Worm (Caenorhabditis elegans) whole organism, late embryonic: ENCODE results near the gene ergi-3.

ENCODE experiments used
- C08G9.2 ChIP-seq: sonication (generic microtip); optimal IDR thresholded peaks from 2 replicates; lab custom pipeline; 2016; ENCODE audit warnings: mild to moderate bottlenecking, missing genetic modification characterization, moderate library complexity, missing compliant biosample characterization
- C38D4.7 ChIP-seq: fragments of 200-800 bp; sonication (Bioruptor generic); optimal IDR thresholded peaks from 2 replicates; lab custom pipeline; 2018; ENCODE audit warnings: mild to moderate bottlenecking, missing genetic modification characterization, moderate library complexity, missing compliant biosample characterization
- Y22D7AL.16 ChIP-seq: sonication (generic microtip); optimal IDR thresholded peaks from 2 replicates; lab custom pipeline; 2016; ENCODE audit warnings: missing genetic modification characterization, missing compliant biosample characterization
- ceh-19 ChIP-seq: fragments of 200-800 bp; sonication (Bioruptor generic); optimal IDR thresholded peaks from 2 replicates; lab custom pipeline; 2018; ENCODE audit warnings: mild to moderate bottlenecking, missing genetic modification characterization, missing compliant biosample characterization
- ceh-24 ChIP-seq: sonication (generic microtip); optimal IDR thresholded peaks from 2 replicates; lab custom pipeline; 2016; ENCODE audit warnings: mild to moderate bottlenecking, missing genetic modification characterization, missing compliant biosample characterization
- ceh-30 ChIP-seq: fragments of 150-350 bp; optimal IDR thresholded peaks from 2 replicates; lab custom pipeline; 2014; ENCODE audit warnings: missing biosample characterization, missing genetic modification characterization
- ceh-31 ChIP-seq: sonication (generic microtip); optimal IDR thresholded peaks from 2 replicates; lab custom pipeline; 2016; ENCODE audit warnings: missing genetic modification characterization, missing compliant biosample characterization
- ceh-34 ChIP-seq: sonication (generic microtip); optimal IDR thresholded peaks from 2 replicates; lab custom pipeline; 2016; ENCODE audit warnings: mild to moderate bottlenecking, missing genetic modification characterization, missing compliant biosample characterization
- ceh-45 ChIP-seq: fragments of 200-800 bp; sonication (Bioruptor generic); IDR thresholded peaks from 2 replicates; pipeline ENCODE4 v1.3.6; 2022; ENCODE audit warnings: missing genetic modification reagents, missing genetic modification characterization, missing compliant biosample characterization
- ceh-6 ChIP-seq: fragments of 200-800 bp; sonication (Bioruptor generic); optimal IDR thresholded peaks from 2 replicates; lab custom pipeline; 2018; ENCODE audit warnings: mild to moderate bottlenecking, missing genetic modification characterization, missing compliant biosample characterization
- che-1 ChIP-seq: sonication (generic microtip); optimal IDR thresholded peaks from 2 replicates; lab custom pipeline; 2016; ENCODE audit warnings: mild to moderate bottlenecking, missing genetic modification characterization, missing compliant biosample characterization
- dmd-4 ChIP-seq: sonication (generic microtip); optimal IDR thresholded peaks from 2 replicates; lab custom pipeline; 2016; ENCODE audit warnings: borderline replicate concordance, missing genetic modification characterization, missing compliant biosample characterization
- elt-4 ChIP-seq: sonication (generic microtip); optimal IDR thresholded peaks from 2 replicates; lab custom pipeline; 2016; ENCODE audit warnings: missing genetic modification characterization, missing compliant biosample characterization
- fax-1 ChIP-seq: sonication (generic microtip); optimal IDR thresholded peaks from 2 replicates; lab custom pipeline; 2016; ENCODE audit warnings: missing genotype, missing genetic modification characterization, missing compliant biosample characterization
- gmeb-2 ChIP-seq: sonication (generic microtip); optimal IDR thresholded peaks from 2 replicates; lab custom pipeline; 2016; ENCODE audit warnings: missing genetic modification characterization, inconsistent platforms, missing compliant biosample characterization
- hlh-30 ChIP-seq: sonication (generic microtip); optimal IDR thresholded peaks from 2 replicates; lab custom pipeline; 2017; ENCODE audit warnings: antibody characterized with exemption, missing genetic modification characterization, missing compliant biosample characterization; ENCODE audit not compliant: insufficient read depth
- hlh-8 ChIP-seq: sonication (generic microtip); optimal IDR thresholded peaks from 2 replicates; lab custom pipeline; 2016; ENCODE audit warnings: missing genotype, missing genetic modification characterization, missing compliant biosample characterization
- madf-2 ChIP-seq: sonication (generic microtip); optimal IDR thresholded peaks from 2 replicates; lab custom pipeline; 2017; ENCODE audit warnings: missing genetic modification characterization, missing compliant biosample characterization
- mec-3 ChIP-seq: sonication (generic microtip); optimal IDR thresholded peaks from 2 replicates; lab custom pipeline; 2016; ENCODE audit warnings: borderline replicate concordance, missing genetic modification characterization, missing compliant biosample characterization
- nhr-232 ChIP-seq: sonication (generic microtip); optimal IDR thresholded peaks from 2 replicates; lab custom pipeline; 2016; ENCODE audit warnings: missing genetic modification characterization, missing compliant biosample characterization
- pag-3 ChIP-seq: sonication (generic microtip); optimal IDR thresholded peaks from 2 replicates; lab custom pipeline; 2016; ENCODE audit warnings: missing compliant biosample characterization, missing genetic modification characterization, borderline replicate concordance
- pat-9 ChIP-seq: fragments of 200-800 bp; sonication (Bioruptor generic); optimal IDR thresholded peaks from 2 replicates; lab custom pipeline; 2018; ENCODE audit warnings: mild to moderate bottlenecking, missing genetic modification characterization, moderate library complexity, missing compliant biosample characterization
- pha-2 ChIP-seq: sonication (generic microtip); optimal IDR thresholded peaks from 2 replicates; lab custom pipeline; 2017; ENCODE audit warnings: mild to moderate bottlenecking, missing genetic modification characterization, missing compliant biosample characterization
- pqm-1 ChIP-seq: sonication (generic microtip); optimal IDR thresholded peaks from 2 replicates; lab custom pipeline; 2016; ENCODE audit warnings: missing genetic modification characterization, missing compliant biosample characterization
- pros-1 ChIP-seq: fragments of 150-350 bp; optimal IDR thresholded peaks from 2 replicates; lab custom pipeline; 2014; ENCODE audit warnings: missing biosample characterization, missing genetic modification reagents, missing genetic modification characterization
- rnt-1 ChIP-seq: sonication (generic microtip); optimal IDR thresholded peaks from 2 replicates; lab custom pipeline; 2016; ENCODE audit warnings: missing genetic modification characterization, missing compliant biosample characterization
- sox-2 ChIP-seq: fragments of 200-800 bp; sonication (Bioruptor generic); IDR thresholded peaks from 2 replicates; pipeline ENCODE4 v1.3.6; 2022; ENCODE audit warnings: missing genetic modification reagents, missing genetic modification characterization, missing compliant biosample characterization
- syd-9 ChIP-seq: sonication (generic microtip); optimal IDR thresholded peaks from 2 replicates; lab custom pipeline; 2016; ENCODE audit warnings: mild to moderate bottlenecking, missing genetic modification characterization, moderate library complexity, missing compliant biosample characterization
- tbx-2 ChIP-seq: sonication (generic microtip); optimal IDR thresholded peaks from 2 replicates; lab custom pipeline; 2016; ENCODE audit warnings: missing genetic modification characterization, missing compliant biosample characterization
- tbx-7 ChIP-seq: sonication (generic microtip); optimal IDR thresholded peaks from 2 replicates; lab custom pipeline; 2016; ENCODE audit warnings: missing genotype, missing genetic modification characterization, missing compliant biosample characterization
- ttx-3 ChIP-seq: sonication (generic microtip); optimal IDR thresholded peaks from 2 replicates; lab custom pipeline; 2016; ENCODE audit warnings: missing genetic modification reagents, missing genetic modification characterization, missing compliant biosample characterization
- unc-3 ChIP-seq, 2 experiments: fragments of 200-800 bp in 1 of 2; sonication (Bioruptor generic) in 1 of 2; sonication (generic microtip) in 1 of 2; conservative IDR thresholded peaks in 1 of 2; optimal IDR thresholded peaks in 1 of 2; 2 replicates each; pipeline versions ENCODE4 v1.3.6 to Lab custom; 2016 to 2022; ENCODE audit warnings: missing compliant biosample characterization in 2 of 2, missing genetic modification characterization in 2 of 2, missing genetic modification reagents in 1 of 2
- unc-86 ChIP-seq: sonication (generic microtip); optimal IDR thresholded peaks from 2 replicates; lab custom pipeline; 2016; ENCODE audit warnings: missing genetic modification characterization, missing compliant biosample characterization

Gene ergi-3

ce11 chrX:15594019-15594418, 22.5 kb downstream of the ergi-3 start:
- no peak for TF ChIP-seq ceh-45 (GFP tag; lab: Robert Waterston, UW)
- no peak for TF ChIP-seq che-1
- peak; percentile 33 for TF ChIP-seq elt-4 (tag; lab: Kevin White, UChicago)
- no peak for TF ChIP-seq ceh-34
- no peak for TF ChIP-seq pha-2 (tag; lab: Kevin White, UChicago)
- no peak for TF ChIP-seq ceh-31
- TF ChIP-seq pat-9 (tag; lab: Kevin White, UChicago) = no peak

- no peak for TF ChIP-seq fax-1 (tag; lab: Kevin White, UChicago)
- TF ChIP-seq hlh-8 (tag; lab: Kevin White, UChicago) = no peak
- TF ChIP-seq ceh-6 = no peak
- no peak for TF ChIP-seq pqm-1 (tag; lab: Kevin White, UChicago)
- TF ChIP-seq pag-3 = no peak
- no peak for TF ChIP-seq C38D4.7 (GFP tag; lab: Kevin White, UChicago)
- no peak for TF ChIP-seq unc-86 (tag; lab: Kevin White, UChicago)
- no peak for TF ChIP-seq Y22D7AL.16 (tag; lab: Kevin White, UChicago)
- TF ChIP-seq ceh-24 (tag; lab: Kevin White, UChicago) = no peak
- no peak for TF ChIP-seq ttx-3
- no peak for TF ChIP-seq ceh-31
- no peak for TF ChIP-seq ceh-30 (tag; lab: Kevin White, UChicago)
Measured at ce11 chrX:15593366-15593765, 23.2 kb downstream of the ergi-3 start.

ce11 chrX:15591068-15591467, 25.5 kb downstream of the ergi-3 start, which contains the start of gene usp-33:
Gene usp-33 (plus strand): TSS chrX:15591368.
- TF ChIP-seq dmd-4 (tag; lab: Kevin White, UChicago) (no peak), ceh-19 (GFP tag; lab: Kevin White, UChicago) (no peak), pros-1 (no peak), mec-3 (no peak), ceh-6 (no peak), ceh-45 (GFP tag; lab: Robert Waterston, UW) (no peak), rnt-1 (tag; lab: Kevin White, UChicago) (no peak), gmeb-2 (tag; lab: Kevin White, UChicago) (no peak), hlh-8 (tag; lab: Kevin White, UChicago) (no peak), pha-2 (tag; lab: Kevin White, UChicago) (no peak), pat-9 (tag; lab: Kevin White, UChicago) (no peak), syd-9 (tag; lab: Kevin White, UChicago) (no peak), sox-2 (GFP tag; lab: Robert Waterston, UW) (no peak)

ce11 chrX:15590347-15590928, 26.1 kb downstream of the ergi-3 start, which contains the start of gene gas-1:
Gene gas-1 (minus strand): TSS chrX:15590397.
- TF ChIP-seq unc-86 (tag; lab: Kevin White, UChicago) = no peak
- no peak for TF ChIP-seq ttx-3
- TF ChIP-seq hlh-30 (tag; lab: Kevin White, UChicago) = no peak
- no peak for TF ChIP-seq ceh-31
- TF ChIP-seq gmeb-2 (tag; lab: Kevin White, UChicago) = no peak
- no peak for TF ChIP-seq fax-1 (tag; lab: Kevin White, UChicago)
- no peak for TF ChIP-seq madf-2 (tag; lab: Kevin White, UChicago)
- no peak for TF ChIP-seq C08G9.2 (tag; lab: Kevin White, UChicago)
- no peak for TF ChIP-seq ceh-34
- TF ChIP-seq sox-2 (GFP tag; lab: Robert Waterston, UW) = no peak
- no peak for TF ChIP-seq tbx-7 (tag; lab: Kevin White, UChicago)
- no peak for TF ChIP-seq ceh-30 (tag; lab: Kevin White, UChicago)
- TF ChIP-seq nhr-232 (tag; lab: Kevin White, UChicago) = no peak
- TF ChIP-seq pag-3 = no peak
- TF ChIP-seq Y22D7AL.16 (tag; lab: Kevin White, UChicago) = no peak
- no peak for TF ChIP-seq hlh-8 (tag; lab: Kevin White, UChicago)
- no peak for TF ChIP-seq unc-3 (GFP tag; conservative IDR thresholded peaks at IDR 0.05; lab: Robert Waterston, UW)
- TF ChIP-seq unc-3 (tag; optimal IDR thresholded peaks at IDR 0.05; lab: Kevin White, UChicago) = no peak
- no peak for TF ChIP-seq tbx-2 (tag; lab: Kevin White, UChicago)
- TF ChIP-seq, all 69 proteins: peak for 0
